Fruit fly (Drosophila melanogaster) whole organism, embryonic: ENCODE data around the gene NT1.
A peak's percentile ranks its signal among the peaks of the same experiment; 100 is the strongest.

Experiments used
- Asciz ChIP-seq: fragments of 200-800 bp; sonication (Bioruptor generic); optimal IDR thresholded peaks from 2 replicates; lab custom pipeline; 2017; ENCODE audit warnings: missing biosample characterization, mild to moderate bottlenecking, missing genetic modification characterization, missing genetic modification reagents
- B-H1 ChIP-seq: fragments of 200-800 bp; sonication (Bioruptor generic); IDR thresholded peaks from 3 replicates; pipeline ENCODE4 v1.3.6; 2022; ENCODE audit warnings: missing biosample characterization, missing genetic modification characterization
- CG11504 ChIP-seq: fragments of 200-800 bp; sonication (Bioruptor generic); optimal IDR thresholded peaks from 3 replicates; lab custom pipeline; 2019; ENCODE audit warnings: missing biosample characterization, mild to moderate bottlenecking, missing genetic modification characterization, moderate library complexity
- CG11560 ChIP-seq: fragments of 200-800 bp; sonication (Bioruptor generic); IDR thresholded peaks from 3 replicates; pipeline ENCODE4 v1.3.6; 2022; ENCODE audit warnings: missing biosample characterization, missing genetic modification characterization
- CG13894 ChIP-seq: fragments of 200-800 bp; sonication (Bioruptor generic); optimal IDR thresholded peaks from 3 replicates; lab custom pipeline; 2018; ENCODE audit warnings: missing biosample characterization, mild to moderate bottlenecking, missing genetic modification characterization, moderate library complexity
- CG14014 ChIP-seq: fragments of 200-800 bp; sonication (Bioruptor generic); IDR thresholded peaks from 2 replicates; pipeline ENCODE4 v1.3.6; 2022; ENCODE audit warnings: missing biosample characterization, missing genetic modification characterization
- CG15514 ChIP-seq: fragments of 200-800 bp; sonication (Bioruptor generic); optimal IDR thresholded peaks from 3 replicates; lab custom pipeline; 2017; ENCODE audit warnings: missing biosample characterization, missing genetic modification characterization, mild to moderate bottlenecking, moderate library complexity, missing genetic modification reagents
- CG15696 ChIP-seq: fragments of 200-800 bp; sonication (Bioruptor generic); optimal IDR thresholded peaks from 2 replicates; lab custom pipeline; 2019; ENCODE audit warnings: missing biosample characterization, mild to moderate bottlenecking, missing genetic modification characterization, moderate library complexity
- CG1647 ChIP-seq: fragments of 200-800 bp; sonication (Bioruptor generic); optimal IDR thresholded peaks from 3 replicates; lab custom pipeline; 2016; ENCODE audit warnings: missing biosample characterization, missing genetic modification characterization
- CG16815 ChIP-seq: fragments of 200-800 bp; sonication (Bioruptor generic); optimal IDR thresholded peaks from 3 replicates; lab custom pipeline; 2017; ENCODE audit warnings: missing biosample characterization, mild to moderate bottlenecking, missing genetic modification characterization
- CG18011 ChIP-seq: fragments of 200-800 bp; sonication (Bioruptor generic); optimal IDR thresholded peaks from 2 replicates; lab custom pipeline; 2017; ENCODE audit warnings: missing biosample characterization, missing genetic modification characterization, mild to moderate bottlenecking, moderate library complexity, missing genotype
- CG2116 ChIP-seq: fragments of 200-800 bp; sonication (Bioruptor generic); optimal IDR thresholded peaks from 3 replicates; lab custom pipeline; 2018; ENCODE audit warnings: missing biosample characterization, mild to moderate bottlenecking, missing genetic modification characterization
- CG31224 ChIP-seq: fragments of 200-800 bp; sonication (Bioruptor generic); IDR thresholded peaks from 2 replicates; pipeline ENCODE4 v1.3.6; 2022; ENCODE audit warnings: missing biosample characterization, missing genetic modification characterization
- CG32772 ChIP-seq: fragments of 200-800 bp; sonication (Bioruptor generic); IDR thresholded peaks from 2 replicates; pipeline ENCODE4 v1.3.6; 2022; ENCODE audit warnings: missing biosample characterization, missing genetic modification characterization
- CG3281 ChIP-seq: fragments of 200-800 bp; sonication (Bioruptor generic); optimal IDR thresholded peaks from 3 replicates; lab custom pipeline; 2017; ENCODE audit warnings: missing biosample characterization, mild to moderate bottlenecking, missing genetic modification characterization
- CG6175 ChIP-seq: fragments of 200-800 bp; sonication (Bioruptor generic); IDR thresholded peaks from 3 replicates; pipeline ENCODE4 v1.3.6; 2022; ENCODE audit warnings: missing biosample characterization, missing genetic modification characterization
- CG7372 ChIP-seq: fragments of 200-800 bp; sonication (Bioruptor generic); IDR thresholded peaks from 2 replicates; pipeline ENCODE4 v1.3.6; 2022; ENCODE audit warnings: missing biosample characterization, missing genetic modification characterization
- CG8388 ChIP-seq: fragments of 200-800 bp; sonication (Bioruptor generic); optimal IDR thresholded peaks from 2 replicates; lab custom pipeline; 2019; ENCODE audit warnings: missing biosample characterization, mild to moderate bottlenecking, missing genetic modification characterization, moderate library complexity
- CG8944 ChIP-seq: fragments of 200-800 bp; sonication (Bioruptor generic); optimal IDR thresholded peaks from 3 replicates; lab custom pipeline; 2016; ENCODE audit warnings: missing biosample characterization, missing genetic modification characterization
- E2f1 ChIP-seq: fragments of 200-800 bp; sonication (Bioruptor generic); IDR thresholded peaks from 2 replicates; pipeline ENCODE4 v1.3.6; 2022; ENCODE audit warnings: missing biosample characterization, missing genetic modification characterization
- GATAe ChIP-seq: fragments of 200-800 bp; sonication (Bioruptor generic); conservative IDR thresholded peaks from 2 replicates; pipeline ENCODE4 v1.3.6; 2022; ENCODE audit warnings: missing biosample characterization, missing genetic modification characterization
- Hmr ChIP-seq: fragments of 200-800 bp; sonication (Bioruptor generic); optimal IDR thresholded peaks from 3 replicates; lab custom pipeline; 2017; ENCODE audit warnings: mild to moderate bottlenecking, missing biosample characterization, missing genetic modification reagents, missing genetic modification characterization
- Med ChIP-seq: fragments of 200-800 bp; sonication (Bioruptor generic); peaks from one replicate; lab custom pipeline; 2016; ENCODE audit warnings: missing biosample characterization, missing genetic modification characterization, mild to moderate bottlenecking, inconsistent platforms, moderate library complexity
- Oli ChIP-seq: fragments of 200-800 bp; sonication (Bioruptor generic); optimal IDR thresholded peaks from 2 replicates; lab custom pipeline; 2018; ENCODE audit warnings: missing biosample characterization, mild to moderate bottlenecking, missing genetic modification characterization, moderate library complexity
- Optix ChIP-seq: fragments of 200-800 bp; sonication (Bioruptor generic); IDR thresholded peaks from 3 replicates; pipeline ENCODE4 v1.3.6; 2022; ENCODE audit warnings: missing biosample characterization, missing genetic modification characterization
- Poxn ChIP-seq: fragments of 200-800 bp; sonication (Bioruptor generic); IDR thresholded peaks from 2 replicates; pipeline ENCODE4 v1.3.6; 2022; ENCODE audit warnings: missing biosample characterization, missing genetic modification characterization
- Rx ChIP-seq: fragments of 200-800 bp; sonication (Bioruptor generic); IDR thresholded peaks from 2 replicates; pipeline ENCODE4 v1.3.6; 2022; ENCODE audit warnings: missing biosample characterization, missing genetic modification characterization
- Side ChIP-seq: fragments of 200-800 bp; sonication (Bioruptor generic); optimal IDR thresholded peaks from 2 replicates; lab custom pipeline; 2016; ENCODE audit warnings: missing biosample characterization, missing genetic modification characterization
- amos ChIP-seq: fragments of 200-800 bp; sonication (Bioruptor generic); IDR thresholded peaks from 2 replicates; pipeline ENCODE4 v1.3.6; 2022; ENCODE audit warnings: missing biosample characterization, missing genetic modification characterization; ENCODE audit not compliant: partially characterized antibody
- ato ChIP-seq: fragments of 200-800 bp; sonication (Bioruptor generic); IDR thresholded peaks from 2 replicates; pipeline ENCODE4 v1.3.6; 2022; ENCODE audit warnings: missing biosample characterization, missing genetic modification characterization; ENCODE audit not compliant: partially characterized antibody
- chinmo ChIP-seq: fragments of 200-800 bp; sonication (Bioruptor generic); IDR thresholded peaks from 4 replicates; pipeline ENCODE4 v1.3.6; 2022; ENCODE audit warnings: missing biosample characterization, missing genetic modification characterization; ENCODE audit not compliant: partially characterized antibody
- cwo ChIP-seq: fragments of 200-800 bp; sonication (Bioruptor generic); optimal IDR thresholded peaks from 3 replicates; lab custom pipeline; 2017; ENCODE audit warnings: missing biosample characterization, missing genetic modification characterization, mild to moderate bottlenecking, moderate library complexity, missing genetic modification reagents
- dimm ChIP-seq: fragments of 200-800 bp; sonication (Bioruptor generic); IDR thresholded peaks from 2 replicates; pipeline ENCODE4 v1.3.6; 2022; ENCODE audit warnings: missing biosample characterization, missing genetic modification characterization
- dm ChIP-seq: fragments of 200-800 bp; sonication (Bioruptor generic); optimal IDR thresholded peaks from 3 replicates; lab custom pipeline; 2016; ENCODE audit warnings: missing biosample characterization, missing genetic modification characterization
- gem ChIP-seq: fragments of 200-800 bp; sonication (Bioruptor generic); optimal IDR thresholded peaks from 2 replicates; lab custom pipeline; 2019; ENCODE audit warnings: missing biosample characterization, mild to moderate bottlenecking, missing genetic modification characterization, moderate library complexity
- gfzf ChIP-seq: fragments of 200-800 bp; sonication (Bioruptor generic); optimal IDR thresholded peaks from 2 replicates; lab custom pipeline; 2016; ENCODE audit warnings: missing biosample characterization, mild to moderate bottlenecking, missing genetic modification characterization, moderate library complexity
- grau ChIP-seq: fragments of 200-800 bp; optimal IDR thresholded peaks from 3 replicates; lab custom pipeline; 2019; ENCODE audit warnings: missing biosample characterization, mild to moderate bottlenecking, missing genetic modification characterization, moderate library complexity
- her ChIP-seq: fragments of 200-800 bp; sonication (Bioruptor generic); optimal IDR thresholded peaks from 2 replicates; lab custom pipeline; 2016; ENCODE audit warnings: missing biosample characterization, missing genetic modification characterization
- jumu ChIP-seq: fragments of 200-800 bp; sonication (Bioruptor generic); optimal IDR thresholded peaks from 3 replicates; lab custom pipeline; 2016; ENCODE audit warnings: missing biosample characterization, missing genetic modification characterization
- klu ChIP-seq: fragments of 200-800 bp; sonication (Bioruptor generic); IDR thresholded peaks from 2 replicates; pipeline ENCODE4 v1.3.6; 2022; ENCODE audit warnings: missing biosample characterization, missing genetic modification characterization
- kni ChIP-seq: fragments of 200-800 bp; sonication (Bioruptor generic); optimal IDR thresholded peaks from 3 replicates; lab custom pipeline; 2017; ENCODE audit warnings: mild to moderate bottlenecking, missing biosample characterization, missing genetic modification reagents, missing genetic modification characterization
- mam ChIP-seq: fragments of 200-800 bp; sonication (Bioruptor generic); optimal IDR thresholded peaks from 3 replicates; lab custom pipeline; 2016; ENCODE audit warnings: missing biosample characterization, missing genetic modification characterization
- mld ChIP-seq: fragments of 200-800 bp; sonication (Bioruptor generic); IDR thresholded peaks from 3 replicates; pipeline ENCODE4 v1.3.6; 2022; ENCODE audit warnings: missing biosample characterization, missing genetic modification characterization; ENCODE audit not compliant: partially characterized antibody
- otp ChIP-seq: fragments of 200-800 bp; sonication (Bioruptor generic); IDR thresholded peaks from 3 replicates; pipeline ENCODE4, ENCODE4 v1.3.6; 2022; ENCODE audit warnings: missing biosample characterization, missing genetic modification characterization
- pb ChIP-seq: fragments of 200-800 bp; sonication (Bioruptor generic); optimal IDR thresholded peaks from 3 replicates; lab custom pipeline; 2016; ENCODE audit warnings: missing biosample characterization, missing genetic modification characterization
- pho ChIP-seq: fragments of 200-800 bp; sonication (Bioruptor generic); optimal IDR thresholded peaks from 2 replicates; lab custom pipeline; 2016; ENCODE audit warnings: missing biosample characterization, missing genetic modification characterization
- phol ChIP-seq: fragments of 200-800 bp; sonication (Bioruptor generic); optimal IDR thresholded peaks from 3 replicates; lab custom pipeline; 2018; ENCODE audit warnings: missing biosample characterization, mild to moderate bottlenecking, missing genetic modification characterization, moderate library complexity
- psq ChIP-seq: fragments of 200-800 bp; sonication (Bioruptor generic); optimal IDR thresholded peaks from 2 replicates; lab custom pipeline; 2017; ENCODE audit warnings: missing biosample characterization, missing genetic modification characterization
- rib ChIP-seq: fragments of 200-800 bp; sonication (Bioruptor generic); IDR thresholded peaks from 2 replicates; pipeline ENCODE4 v1.3.6; 2022; ENCODE audit warnings: missing biosample characterization, missing genetic modification characterization
- ssp ChIP-seq: fragments of 200-800 bp; sonication (Bioruptor generic); IDR thresholded peaks from 2 replicates; pipeline ENCODE4 v1.3.6; 2022; ENCODE audit warnings: missing biosample characterization, missing genetic modification characterization
- tio ChIP-seq: fragments of 200-800 bp; sonication (Bioruptor generic); optimal IDR thresholded peaks from 2 replicates; lab custom pipeline; 2017; ENCODE audit warnings: missing biosample characterization, missing genetic modification characterization, inconsistent platforms
- vvl ChIP-seq: fragments of 200-800 bp; sonication (Bioruptor generic); IDR thresholded peaks from 2 replicates; pipeline ENCODE4 v1.3.6; 2022; ENCODE audit warnings: missing biosample characterization, missing genetic modification characterization

NT1 gene

DNA sequence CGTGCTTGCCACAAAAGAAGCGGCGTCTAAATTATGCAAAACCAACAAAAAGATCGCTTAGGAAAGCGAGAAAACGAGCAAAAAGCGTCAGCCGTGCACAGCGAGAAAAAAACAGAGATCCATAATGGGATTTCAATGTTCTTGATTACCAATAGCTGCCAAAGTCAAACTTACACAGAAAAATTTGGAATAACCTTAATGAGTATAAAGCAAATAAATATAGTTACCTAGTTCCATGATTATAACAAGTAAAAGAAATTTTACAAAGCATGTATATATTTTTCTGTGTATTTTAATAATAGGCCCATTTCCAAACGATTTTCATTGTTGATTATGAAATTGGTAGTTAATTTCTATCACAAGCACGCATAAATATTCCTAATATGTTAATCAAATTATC is 25.7 kb upstream of the NT1 start (continued):
- TF ChIP-seq cwo (GFP tag; lab: Kevin White, UChicago) (no peak), pho (GFP tag; lab: Kevin White, UChicago) (no peak), CG31224 (no peak), CG11504 (tag; lab: Kevin White, UChicago) (peak; percentile 81), CG32772 (GFP tag; lab: Robert Waterston, UW) (peak; percentile 30; the same call in 1 of the 2 replicates), gem (tag; lab: Kevin White, UChicago) (peak; percentile 68), GATAe (GFP tag; lab: Robert Waterston, UW) (no peak), phol (tag; lab: Kevin White, UChicago) (peak; percentile 63), pb (GFP tag; lab: Kevin White, UChicago) (no peak), Asciz (GFP tag; lab: Kevin White, UChicago) (peak; percentile 53), CG15696 (tag; lab: Kevin White, UChicago) (no peak), CG13894 (tag; lab: Kevin White, UChicago) (no peak), CG14014 (GFP tag; lab: Robert Waterston, UW) (no peak), gfzf (no peak), Optix (GFP tag; lab: Robert Waterston, UW) (no peak), CG6175 (no peak), otp (GFP tag; lab: Robert Waterston, UW) (no peak), CG8388 (GFP tag; lab: Kevin White, UChicago) (peak; percentile 13), Oli (peak; percentile 48), Med (GFP tag; lab: Kevin White, UChicago) (peak; percentile 51), kni (GFP tag; lab: Kevin White, UChicago) (no peak), grau (tag; lab: Kevin White, UChicago) (peak; percentile 38), CG11560 (tag; lab: Robert Waterston, UW) (no peak), B-H1 (peak; percentile 15; the same call in 1 of the 3 replicates), chinmo (GFP tag; lab: Robert Waterston, UW) (no peak), rib (GFP tag; lab: Robert Waterston, UW) (no peak), dm (no peak), CG2116 (no peak), dimm (GFP tag; lab: Robert Waterston, UW) (no peak), Poxn (GFP tag; lab: Robert Waterston, UW) (no peak), Hmr (GFP tag; lab: Kevin White, UChicago) (peak; percentile 0), vvl (GFP tag; lab: Robert Waterston, UW) (peak; percentile 84), CG8944 (no peak), amos (GFP tag; lab: Robert Waterston, UW) (no peak), CG7372 (GFP tag; lab: Robert Waterston, UW) (no peak), ato (GFP tag; lab: Robert Waterston, UW) (no peak), her (GFP tag; lab: Kevin White, UChicago) (no peak), CG15514 (GFP tag; lab: Kevin White, UChicago) (no peak), Rx (GFP tag; lab: Robert Waterston, UW) (peak; percentile 41; the same call in 1 of the 2 replicates), CG18011 (no peak), CG3281 (GFP tag; lab: Kevin White, UChicago) (no peak), mam (GFP tag; lab: Kevin White, UChicago) (no peak), mld (GFP tag; lab: Robert Waterston, UW) (no peak), psq (GFP tag; lab: Kevin White, UChicago) (no peak), CG1647 (GFP tag; lab: Kevin White, UChicago) (no peak), klu (GFP tag; lab: Robert Waterston, UW) (no peak), jumu (GFP tag; lab: Kevin White, UChicago) (no peak), E2f1 (GFP tag; lab: Robert Waterston, UW) (0 out of 2 replicates have a peak, but pooled peaks have one; percentile 15), Side (GFP tag; lab: Kevin White, UChicago) (no peak), CG16815 (no peak), ssp (GFP tag; lab: Robert Waterston, UW) (no peak), tio (GFP tag; lab: Kevin White, UChicago) (no peak)
